Fruit fly (Drosophila melanogaster): ENCODE measurements around the gene Gbeta13F.
A peak's percentile ranks its signal among the peaks of the same experiment; 100 is the strongest.

DNA sequence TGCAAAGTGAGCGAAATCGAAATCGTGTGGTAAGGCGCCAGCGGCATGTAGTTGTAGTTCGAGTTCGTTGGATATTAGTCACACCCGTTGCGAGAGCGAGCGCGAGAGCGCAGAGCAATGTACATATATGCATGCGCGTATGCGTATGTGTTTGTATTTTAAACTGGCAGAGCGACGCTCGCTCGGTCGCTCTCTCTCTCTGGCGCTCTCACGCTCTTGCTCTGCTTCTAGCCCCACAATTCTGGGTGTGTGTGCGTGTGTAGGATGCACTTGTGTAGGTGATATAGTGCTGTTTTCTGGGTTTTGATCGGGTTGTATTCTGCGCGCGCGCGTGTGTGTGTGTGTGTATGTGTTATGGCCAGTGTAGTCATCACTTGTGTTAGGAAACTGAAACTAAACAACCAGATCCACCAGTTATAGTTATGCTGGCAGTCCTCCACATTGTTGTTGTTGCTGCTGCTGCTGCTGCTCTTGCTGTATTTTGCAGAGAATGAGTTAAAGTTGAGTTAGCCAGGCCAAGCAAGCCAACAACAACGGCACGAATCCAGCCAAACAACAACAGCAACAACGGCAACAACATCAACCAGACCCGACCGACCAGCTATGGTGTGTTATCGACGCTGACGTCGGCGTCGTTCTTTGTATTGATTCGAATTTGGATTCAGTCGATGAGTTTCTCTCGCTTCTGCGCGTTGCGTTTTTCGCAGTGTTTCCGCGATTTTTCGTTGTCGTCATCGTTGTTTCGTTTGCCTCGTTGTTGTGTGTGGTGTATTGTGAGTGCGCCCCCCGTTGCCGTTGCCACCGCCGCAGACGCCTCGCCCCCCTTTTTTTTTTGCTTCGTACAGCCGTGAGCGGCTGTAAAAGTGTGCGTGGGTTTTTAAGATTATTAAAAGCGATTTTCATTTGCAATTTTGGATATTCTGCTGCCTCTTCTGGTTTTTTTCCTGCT lies 48.0 kb upstream of the Gbeta13F start:
- TF ChIP-seq Hmr (GFP tag; optimal IDR thresholded peaks at IDR 0.05) (no peak), CG6765 (GFP tag; optimal IDR thresholded peaks at IDR 0.05) (peak; percentile 56), h (optimal IDR thresholded peaks at IDR 0.05) (no peak), Hr3 (GFP tag; optimal IDR thresholded peaks at IDR 0.05) (no peak), CG8388 (GFP tag; optimal IDR thresholded peaks at IDR 0.05) (no peak), Sox102F (GFP tag; optimal IDR thresholded peaks at IDR 0.05) (no peak), repo (GFP tag; optimal IDR thresholded peaks at IDR 0.05) (no peak)

All from whole organism, embryonic.